Worm (Caenorhabditis elegans): ENCODE measurements around the gene ssp-34.

DNA sequence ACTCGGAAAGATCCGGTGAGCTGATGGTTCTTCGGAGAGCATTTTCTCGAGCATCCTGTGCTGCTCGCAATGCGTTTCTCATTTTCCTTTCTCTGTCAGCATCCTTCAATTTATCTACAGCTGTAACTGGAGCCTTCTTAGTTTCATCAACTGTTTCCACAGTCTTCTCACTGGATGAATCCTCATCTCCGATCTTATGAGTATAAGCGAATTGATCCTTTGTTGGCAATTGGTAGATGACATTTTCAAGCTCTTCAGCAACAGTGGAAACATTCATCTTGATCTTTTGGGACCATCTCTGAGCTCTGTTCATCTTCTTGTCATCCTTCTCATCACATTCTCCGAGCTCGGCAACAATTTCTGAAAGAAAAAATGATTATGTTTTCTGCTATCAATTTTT, 40.9 kb upstream of the ssp-34 start:
- no peak for TF ChIP-seq dao-5 (tag; optimal IDR thresholded peaks at IDR 0.05)
- no peak for TF ChIP-seq W03F9.2 (tag; optimal IDR thresholded peaks at IDR 0.05)
